Worm (Caenorhabditis elegans) whole organism, L4 larva: ENCODE results near the gene pas-1.

Source experiments
- F49E8.2 ChIP-seq: sonication (generic microtip); optimal IDR thresholded peaks from 2 replicates; lab custom pipeline; 2016; ENCODE audit warnings: missing compliant biosample characterization, mild to moderate bottlenecking, missing genetic modification characterization, borderline replicate concordance
- Y48G9A.11 ChIP-seq: fragments of 200-800 bp; sonication (Bioruptor generic); IDR thresholded peaks from 2 replicates; pipeline ENCODE4 v1.3.6; 2022; ENCODE audit warnings: missing genetic modification reagents, missing genetic modification characterization, missing compliant biosample characterization
- ZK546.5 ChIP-seq, 2 experiments: sonication (generic microtip); optimal IDR thresholded peaks; 2 replicates each; lab custom pipeline; 2017; ENCODE audit warnings: missing biosample characterization in 2 of 2, missing genetic modification characterization in 2 of 2
- ctbp-1 ChIP-seq: fragments of 200-800 bp; sonication (Bioruptor generic); IDR thresholded peaks from 2 replicates; pipeline ENCODE4 v1.3.6; 2022; ENCODE audit warnings: missing genetic modification reagents, missing genetic modification characterization, missing compliant biosample characterization
- dve-1 ChIP-seq: sonication (generic microtip); optimal IDR thresholded peaks from 2 replicates; lab custom pipeline; 2017; ENCODE audit warnings: antibody characterized with exemption, mild to moderate bottlenecking, missing genetic modification characterization, missing compliant biosample characterization; ENCODE audit not compliant: insufficient read depth
- jun-1 ChIP-seq: fragments of 150-350 bp; optimal IDR thresholded peaks from 2 replicates; lab custom pipeline; 2014; ENCODE audit warnings: missing biosample characterization, missing genetic modification reagents, missing genetic modification characterization
- lin-15B ChIP-seq: fragments of 150-350 bp; sonication (generic microtip); optimal IDR thresholded peaks from 3 replicates; lab custom pipeline; 2014; ENCODE audit warnings: missing biosample characterization, missing genetic modification characterization
- nhr-11 ChIP-seq: fragments of 150-350 bp; optimal IDR thresholded peaks from 2 replicates; lab custom pipeline; 2014; ENCODE audit warnings: missing biosample characterization, missing genetic modification characterization
- nhr-237 ChIP-seq: sonication (generic microtip); optimal IDR thresholded peaks from 2 replicates; lab custom pipeline; 2017; ENCODE audit warnings: missing biosample characterization, missing genetic modification characterization
- nhr-28 ChIP-seq: fragments of 150-350 bp; optimal IDR thresholded peaks from 2 replicates; lab custom pipeline; 2014; ENCODE audit warnings: missing biosample characterization, missing genetic modification characterization
- pqm-1 ChIP-seq: sonication (generic microtip); optimal IDR thresholded peaks from 2 replicates; lab custom pipeline; 2017; ENCODE audit warnings: missing biosample characterization, missing genetic modification characterization
- vab-7 ChIP-seq: fragments of 200-800 bp; sonication (Bioruptor generic); IDR thresholded peaks from 2 replicates; pipeline ENCODE4 v1.3.6; 2022; ENCODE audit warnings: missing genetic modification reagents, missing genetic modification characterization, missing compliant biosample characterization
- ztf-11 ChIP-seq: fragments of 150-350 bp; optimal IDR thresholded peaks from 2 replicates; lab custom pipeline; 2014; ENCODE audit warnings: missing biosample characterization, missing genetic modification characterization

ce11 chrV:14417735-14418134 is 4.7 kb downstream of the pas-1 start, which contains the start of the genes nxf-2 and set-31:
- TF ChIP-seq lin-15B (tag; lab: Kevin White, UChicago): no peak
- TF ChIP-seq pqm-1 (tag; lab: Kevin White, UChicago): no peak
- TF ChIP-seq dve-1 (tag; lab: Kevin White, UChicago): no peak
- no peak for TF ChIP-seq jun-1 (tag; lab: Kevin White, UChicago)
- no peak for TF ChIP-seq ctbp-1 (GFP tag; lab: Robert Waterston, UW)
- no peak for TF ChIP-seq vab-7 (GFP tag; lab: Robert Waterston, UW)
- TF ChIP-seq ztf-11 (tag; lab: Kevin White, UChicago): no peak
- no peak for TF ChIP-seq nhr-237 (tag; lab: Kevin White, UChicago)
- no peak for TF ChIP-seq nhr-11
- TF ChIP-seq Y48G9A.11 (GFP tag; lab: Robert Waterston, UW): no peak
- TF ChIP-seq F49E8.2 (tag; lab: Kevin White, UChicago): no peak
- no peak for TF ChIP-seq ZK546.5 (tag; optimal IDR thresholded peaks at IDR 0.05; lab: Kevin White, UChicago)
- TF ChIP-seq nhr-28: no peak
